Worm (Caenorhabditis elegans) whole organism, early embryonic: ENCODE data around the gene srh-34.

Experiments used
- ets-7 ChIP-seq: sonication (generic microtip); optimal IDR thresholded peaks from 2 replicates; lab custom pipeline; 2016; ENCODE audit warnings: missing genotype, missing genetic modification characterization, missing compliant biosample characterization
- pes-1 ChIP-seq: fragments of 200-800 bp; sonication (Bioruptor generic); IDR thresholded peaks from 2 replicates; pipeline ENCODE4 v1.3.6; 2022; ENCODE audit warnings: missing genetic modification reagents, missing genetic modification characterization, missing compliant biosample characterization

DNA sequence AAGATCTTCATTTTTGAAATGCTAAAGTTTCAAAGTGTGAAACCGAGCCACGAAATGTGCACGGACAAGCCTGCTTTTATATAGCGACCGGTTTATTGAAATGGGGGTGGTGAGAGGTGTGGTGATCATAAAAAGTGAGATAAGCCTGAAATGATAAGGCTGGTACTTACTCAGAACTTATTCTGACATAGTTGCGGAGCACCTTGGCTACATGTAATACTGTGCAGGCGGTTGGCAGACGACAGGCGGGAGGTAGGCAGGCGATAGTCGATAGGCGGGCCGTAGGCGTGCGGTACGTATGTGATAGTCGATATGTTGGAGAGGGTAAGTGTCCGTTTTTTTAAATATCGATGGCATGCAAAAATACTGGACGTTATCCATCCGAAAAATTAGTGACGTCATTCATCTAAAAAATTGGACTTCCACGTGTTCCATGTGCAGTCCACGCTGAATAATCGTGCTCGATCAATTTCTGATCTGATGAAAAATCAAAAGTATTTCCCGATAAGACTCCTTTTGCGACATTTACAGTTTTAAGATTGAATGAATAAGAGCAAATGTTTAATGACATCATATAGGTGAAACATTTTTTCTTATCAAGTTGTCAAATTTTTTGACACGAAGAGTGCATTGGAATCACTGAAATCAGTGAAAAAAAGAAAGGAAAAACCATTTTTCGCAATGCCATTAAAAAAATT is 28.7 kb downstream of the srh-34 start, which contains the start of gene irg-8:
- TF ChIP-seq pes-1 (GFP tag; lab: Robert Waterston, UW) = no peak
- no peak for TF ChIP-seq ets-7 (tag; lab: Kevin White, UChicago)
